Fruit fly (Drosophila melanogaster) whole organism, embryonic: ENCODE data around the gene CG9631.
A peak's percentile ranks its signal among the peaks of the same experiment; 100 is the strongest.

ENCODE experiments used
- Abd-B ChIP-seq: fragments of 200-800 bp; sonication (Bioruptor generic); optimal IDR thresholded peaks from 2 replicates; lab custom pipeline; 2018; ENCODE audit warnings: missing biosample characterization, mild to moderate bottlenecking, missing genetic modification characterization, moderate library complexity
- Adf1 ChIP-seq: fragments of 200-800 bp; sonication (Bioruptor generic); IDR thresholded peaks from 2 replicates; pipeline ENCODE4 v1.3.6; 2022; ENCODE audit warnings: missing biosample characterization, missing genetic modification characterization
- Atf3 ChIP-seq: fragments of 200-800 bp; sonication (Bioruptor generic); optimal IDR thresholded peaks from 3 replicates; lab custom pipeline; 2016; ENCODE audit warnings: missing biosample characterization, missing genetic modification characterization
- B-H2 ChIP-seq: fragments of 200-800 bp; sonication (Bioruptor generic); optimal IDR thresholded peaks from 2 replicates; lab custom pipeline; 2018; ENCODE audit warnings: missing biosample characterization, mild to moderate bottlenecking, missing genetic modification characterization
- Bdp1 ChIP-seq: fragments of 200-800 bp; sonication (Bioruptor generic); optimal IDR thresholded peaks from 3 replicates; lab custom pipeline; 2016; ENCODE audit warnings: missing biosample characterization, missing genetic modification characterization
- CG10274 ChIP-seq: fragments of 200-800 bp; sonication (Bioruptor generic); optimal IDR thresholded peaks from 3 replicates; lab custom pipeline; 2017; ENCODE audit warnings: missing biosample characterization, mild to moderate bottlenecking, missing genetic modification characterization
- CG10431 ChIP-seq: fragments of 200-800 bp; sonication (Bioruptor generic); optimal IDR thresholded peaks from 3 replicates; lab custom pipeline; 2018; ENCODE audit warnings: missing biosample characterization, mild to moderate bottlenecking, missing genetic modification characterization
- CG11696 ChIP-seq: fragments of 200-800 bp; sonication (Bioruptor generic); IDR thresholded peaks from 2 replicates; pipeline ENCODE4 v1.3.6; 2022; ENCODE audit warnings: missing biosample characterization, missing genetic modification characterization
- CG11723 ChIP-seq: fragments of 200-800 bp; sonication (Bioruptor generic); optimal IDR thresholded peaks from 2 replicates; lab custom pipeline; 2017; ENCODE audit warnings: missing biosample characterization, mild to moderate bottlenecking, missing genetic modification characterization
- CG13624 ChIP-seq: fragments of 200-800 bp; sonication (Bioruptor generic); optimal IDR thresholded peaks from 2 replicates; lab custom pipeline; 2016; ENCODE audit warnings: missing biosample characterization, missing genetic modification characterization
- CG15696 ChIP-seq: fragments of 200-800 bp; sonication (Bioruptor generic); optimal IDR thresholded peaks from 2 replicates; lab custom pipeline; 2019; ENCODE audit warnings: missing biosample characterization, mild to moderate bottlenecking, missing genetic modification characterization, moderate library complexity
- CG17385 ChIP-seq: fragments of 200-800 bp; sonication (Bioruptor generic); optimal IDR thresholded peaks from 3 replicates; lab custom pipeline; 2018; ENCODE audit warnings: missing biosample characterization, mild to moderate bottlenecking, missing genetic modification characterization
- CG2712 ChIP-seq: fragments of 200-800 bp; optimal IDR thresholded peaks from 3 replicates; lab custom pipeline; 2019; ENCODE audit warnings: missing biosample characterization, mild to moderate bottlenecking, missing genetic modification characterization, moderate library complexity
- CG30431 ChIP-seq: fragments of 200-800 bp; sonication (Bioruptor generic); optimal IDR thresholded peaks from 2 replicates; lab custom pipeline; 2017; ENCODE audit warnings: missing biosample characterization, missing genetic modification characterization
- CG3065 ChIP-seq: fragments of 200-800 bp; sonication (Bioruptor generic); optimal IDR thresholded peaks from 2 replicates; lab custom pipeline; 2016; ENCODE audit warnings: missing biosample characterization, missing genetic modification characterization
- CG31224 ChIP-seq: fragments of 200-800 bp; sonication (Bioruptor generic); IDR thresholded peaks from 2 replicates; pipeline ENCODE4 v1.3.6; 2022; ENCODE audit warnings: missing biosample characterization, missing genetic modification characterization
- CG3838 ChIP-seq: fragments of 200-800 bp; sonication (Bioruptor generic); optimal IDR thresholded peaks from 3 replicates; lab custom pipeline; 2016; ENCODE audit warnings: missing biosample characterization, missing genetic modification characterization
- CG7839 ChIP-seq: fragments of 200-800 bp; sonication (Bioruptor generic); optimal IDR thresholded peaks from 3 replicates; lab custom pipeline; 2018; ENCODE audit warnings: missing biosample characterization, mild to moderate bottlenecking, missing genetic modification characterization, moderate library complexity
- CG8089 ChIP-seq: fragments of 200-800 bp; sonication (Bioruptor generic); optimal IDR thresholded peaks from 3 replicates; lab custom pipeline; 2016; ENCODE audit warnings: missing biosample characterization, missing genetic modification characterization
- CG9727 ChIP-seq: fragments of 200-800 bp; sonication (Bioruptor generic); optimal IDR thresholded peaks from 3 replicates; lab custom pipeline; 2017; ENCODE audit warnings: missing biosample characterization, mild to moderate bottlenecking, missing genetic modification characterization
- D19B ChIP-seq: fragments of 200-800 bp; sonication (Bioruptor generic); optimal IDR thresholded peaks from 2 replicates; lab custom pipeline; 2017; ENCODE audit warnings: missing biosample characterization, mild to moderate bottlenecking, missing genetic modification characterization
- Dp ChIP-seq: fragments of 200-800 bp; sonication (Bioruptor generic); optimal IDR thresholded peaks from 2 replicates; lab custom pipeline; 2018; ENCODE audit warnings: missing biosample characterization, mild to moderate bottlenecking, missing genetic modification characterization, moderate library complexity
- Ets65A ChIP-seq: fragments of 200-800 bp; sonication (Bioruptor generic); peaks from one replicate; lab custom pipeline; 2016; ENCODE audit warnings: missing biosample characterization, missing genetic modification characterization
- HHEX ChIP-seq: fragments of 200-800 bp; sonication (Bioruptor generic); optimal IDR thresholded peaks from 3 replicates; lab custom pipeline; 2017; ENCODE audit warnings: missing biosample characterization, mild to moderate bottlenecking, missing genetic modification characterization, missing genetic modification reagents
- Med ChIP-seq: fragments of 200-800 bp; sonication (Bioruptor generic); peaks from one replicate; lab custom pipeline; 2016; ENCODE audit warnings: missing biosample characterization, missing genetic modification characterization, mild to moderate bottlenecking, inconsistent platforms, moderate library complexity
- Meics ChIP-seq: fragments of 200-800 bp; sonication (Bioruptor generic); optimal IDR thresholded peaks from 2 replicates; lab custom pipeline; 2017; ENCODE audit warnings: missing biosample characterization, mild to moderate bottlenecking, missing genetic modification characterization
- Scr ChIP-seq: fragments of 200-800 bp; sonication (Bioruptor generic); IDR thresholded peaks from 2 replicates; pipeline ENCODE4 v1.3.6; 2022; ENCODE audit warnings: missing biosample characterization, missing genetic modification characterization; ENCODE audit not compliant: partially characterized antibody
- al ChIP-seq: fragments of 200-800 bp; sonication (Bioruptor generic); IDR thresholded peaks from 2 replicates; pipeline ENCODE4 v1.3.6; 2022; ENCODE audit warnings: missing biosample characterization, missing genetic modification characterization
- bab2 ChIP-seq: fragments of 200-800 bp; sonication (Bioruptor generic); optimal IDR thresholded peaks from 2 replicates; lab custom pipeline; 2016; ENCODE audit warnings: missing biosample characterization, missing genetic modification characterization
- corto ChIP-seq: fragments of 200-800 bp; sonication (Bioruptor generic); optimal IDR thresholded peaks from 2 replicates; lab custom pipeline; 2016; ENCODE audit warnings: missing biosample characterization, mild to moderate bottlenecking, missing genetic modification characterization, moderate library complexity
- ewg ChIP-seq: fragments of 200-800 bp; sonication (Bioruptor generic); optimal IDR thresholded peaks from 3 replicates; lab custom pipeline; 2017; ENCODE audit warnings: mild to moderate bottlenecking, missing biosample characterization, missing genetic modification reagents, missing genetic modification characterization
- gcm ChIP-seq: fragments of 200-800 bp; sonication (Bioruptor generic); optimal IDR thresholded peaks from 2 replicates; lab custom pipeline; 2019; ENCODE audit warnings: missing biosample characterization, mild to moderate bottlenecking, missing genetic modification characterization, moderate library complexity
- gfzf ChIP-seq: fragments of 200-800 bp; sonication (Bioruptor generic); optimal IDR thresholded peaks from 2 replicates; lab custom pipeline; 2016; ENCODE audit warnings: missing biosample characterization, mild to moderate bottlenecking, missing genetic modification characterization, moderate library complexity
- her ChIP-seq: fragments of 200-800 bp; sonication (Bioruptor generic); optimal IDR thresholded peaks from 2 replicates; lab custom pipeline; 2016; ENCODE audit warnings: missing biosample characterization, missing genetic modification characterization
- jing ChIP-seq: fragments of 200-800 bp; sonication (Bioruptor generic); optimal IDR thresholded peaks from 2 replicates; lab custom pipeline; 2018; ENCODE audit warnings: missing biosample characterization, mild to moderate bottlenecking, missing genetic modification characterization
- luna ChIP-seq: fragments of 200-800 bp; sonication (Bioruptor generic); optimal IDR thresholded peaks from 2 replicates; lab custom pipeline; 2016; ENCODE audit warnings: missing biosample characterization, missing genetic modification characterization
- nau ChIP-seq: fragments of 200-800 bp; sonication (Bioruptor generic); optimal IDR thresholded peaks from 3 replicates; lab custom pipeline; 2017; ENCODE audit warnings: missing biosample characterization, mild to moderate bottlenecking, missing genetic modification characterization, missing genetic modification reagents
- nom ChIP-seq: fragments of 200-800 bp; sonication (Bioruptor generic); optimal IDR thresholded peaks from 2 replicates; lab custom pipeline; 2017; ENCODE audit warnings: missing biosample characterization, missing genetic modification characterization, mild to moderate bottlenecking, moderate library complexity, missing genetic modification reagents
- run ChIP-seq: fragments of 200-800 bp; sonication (Bioruptor generic); optimal IDR thresholded peaks from 3 replicates; lab custom pipeline; 2018; ENCODE audit warnings: missing biosample characterization, mild to moderate bottlenecking, missing genetic modification characterization
- seq ChIP-seq: fragments of 200-800 bp; sonication (Bioruptor generic); IDR thresholded peaks from 2 replicates; pipeline ENCODE4 v1.3.6; 2022; ENCODE audit warnings: missing biosample characterization, missing genetic modification characterization
- sr ChIP-seq: fragments of 200-800 bp; sonication (Bioruptor generic); IDR thresholded peaks from 3 replicates; pipeline ENCODE4 v1.3.6; 2022; ENCODE audit warnings: missing biosample characterization, missing genetic modification characterization
- tgo ChIP-seq: fragments of 200-800 bp; sonication (Bioruptor generic); IDR thresholded peaks from 3 replicates; pipeline ENCODE4 v1.3.6; 2022; ENCODE audit warnings: missing biosample characterization, missing genetic modification characterization
- wdn ChIP-seq: fragments of 200-800 bp; sonication (Bioruptor generic); IDR thresholded peaks from 2 replicates; pipeline ENCODE4 v1.3.6; 2022; ENCODE audit warnings: missing biosample characterization, missing genetic modification characterization

CG9631 gene

DNA sequence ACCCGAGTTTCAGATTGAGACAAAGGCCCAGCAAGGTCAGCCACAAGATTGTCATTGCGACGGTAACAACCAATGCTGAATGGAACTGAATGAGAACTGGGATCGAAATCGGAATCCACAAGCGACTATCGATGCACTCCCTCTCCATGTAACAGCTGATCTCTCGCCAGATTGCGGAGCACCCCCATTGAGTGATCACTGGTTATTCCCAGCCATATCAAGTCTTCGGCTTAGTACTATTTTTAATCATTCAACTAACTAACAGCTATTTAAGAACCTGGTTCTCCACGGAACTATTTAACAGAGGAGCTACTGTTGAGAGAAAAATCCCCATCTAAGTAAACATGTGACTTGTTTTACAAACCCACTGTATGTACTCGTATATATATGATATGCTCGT is at the start of gene CG9631:
Gene CG9631, minus strand, starts transcription at position 101 of the 400 bp plus-strand sequence.
- peak; percentile 6 for TF ChIP-seq Ets65A
- no peak for TF ChIP-seq HHEX (GFP tag; lab: Kevin White, UChicago)

DNA sequence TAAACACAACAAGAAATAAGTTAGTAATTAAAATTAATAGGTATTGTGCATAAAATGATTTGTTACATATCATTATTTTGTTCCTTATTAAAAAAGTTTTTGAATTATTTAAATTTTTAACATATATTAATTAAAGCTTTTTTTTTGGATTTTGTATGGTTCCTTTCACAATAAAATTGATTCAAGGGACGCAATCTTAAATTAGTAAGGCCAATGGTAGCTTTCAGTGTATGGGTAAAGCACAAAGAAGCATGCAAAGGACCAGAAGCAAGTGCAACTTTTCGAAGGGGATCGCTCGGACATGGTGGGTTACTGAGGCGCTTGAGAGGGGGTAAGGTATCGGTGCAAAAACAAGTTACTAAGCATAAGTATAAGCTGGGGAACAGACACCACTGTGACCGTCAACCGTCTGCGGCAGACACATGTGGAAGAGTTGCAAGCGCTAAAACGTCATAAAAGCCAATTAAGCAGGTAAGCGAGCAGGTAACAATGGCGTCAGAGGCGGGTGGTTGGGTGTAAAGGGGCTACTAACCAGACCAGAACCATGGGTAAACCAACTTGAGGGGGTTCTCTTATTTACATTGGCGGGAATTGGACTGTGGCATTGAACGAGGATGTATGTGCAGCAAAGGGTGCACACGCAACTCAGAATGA is 49.1 kb upstream of the CG9631 start:
- TF ChIP-seq nom (GFP tag; lab: Kevin White, UChicago), result peak; percentile 43
- no peak for TF ChIP-seq B-H2 (GFP tag; lab: Kevin White, UChicago)
- no peak for TF ChIP-seq al (GFP tag; lab: Robert Waterston, UW)
- TF ChIP-seq tgo (GFP tag; lab: Robert Waterston, UW), result no peak

DNA sequence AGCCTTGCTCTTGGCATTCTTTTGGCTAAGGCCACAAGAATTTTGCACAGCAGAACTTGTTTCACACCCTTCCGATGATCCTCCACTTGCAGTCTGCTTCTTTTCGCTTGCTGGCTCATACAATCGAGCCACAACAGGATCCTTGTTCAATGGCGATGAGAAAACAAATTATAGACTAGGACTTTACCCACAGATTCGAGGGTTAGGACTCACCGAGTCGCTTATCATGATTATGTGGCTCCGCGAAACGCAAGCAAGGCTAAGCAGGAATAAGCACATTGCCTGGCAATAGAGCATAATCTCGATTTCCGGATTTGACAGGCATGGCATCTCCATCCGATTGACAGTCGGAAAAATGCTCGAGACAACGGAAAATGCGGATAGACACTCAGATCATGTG is 35.5 kb upstream of the CG9631 start, which contains the start of the genes CG14839 and CG14841:
Gene CG14839, plus strand, starts transcription at position 301 of the 400 bp plus-strand sequence.
Gene CG14841, minus strand, starts transcription at position 332 of the 400 bp plus-strand sequence.
- TF ChIP-seq Ets65A (peak; percentile 73), CG10274 (no peak)

DNA sequence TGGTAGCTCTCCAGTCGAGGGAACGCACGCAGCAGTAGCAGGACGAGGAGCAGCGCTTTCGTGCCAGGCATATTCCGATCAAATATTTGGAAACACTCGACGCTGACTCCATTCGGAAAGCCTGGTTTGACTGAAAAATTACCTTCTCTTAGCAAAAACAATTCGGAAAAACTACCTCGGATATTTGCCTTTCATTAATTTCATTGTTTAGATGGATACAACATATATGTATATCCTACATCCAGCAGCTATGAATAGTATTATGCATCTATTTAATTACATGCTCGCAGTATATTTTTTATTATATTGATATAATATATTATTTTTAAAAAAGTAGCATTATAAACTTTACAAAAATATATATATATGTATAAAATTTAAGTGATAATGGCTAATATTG is 34.6 kb upstream of the CG9631 start, which contains the start of gene CG14840:
Gene CG14840, minus strand, starts transcription at position 101 of the 400 bp plus-strand sequence.
- TF ChIP-seq CG8089 (GFP tag; lab: Kevin White, UChicago), result no peak
- TF ChIP-seq D19B (GFP tag; lab: Kevin White, UChicago), result no peak
- no peak for TF ChIP-seq CG15696
- no peak for TF ChIP-seq CG11723 (GFP tag; lab: Kevin White, UChicago)
- TF ChIP-seq CG10431 (GFP tag; lab: Kevin White, UChicago), result no peak
- TF ChIP-seq luna (GFP tag; lab: Kevin White, UChicago), result no peak
- no peak for TF ChIP-seq CG3838 (GFP tag; lab: Kevin White, UChicago)
- no peak for TF ChIP-seq wdn (GFP tag; lab: Robert Waterston, UW)

DNA sequence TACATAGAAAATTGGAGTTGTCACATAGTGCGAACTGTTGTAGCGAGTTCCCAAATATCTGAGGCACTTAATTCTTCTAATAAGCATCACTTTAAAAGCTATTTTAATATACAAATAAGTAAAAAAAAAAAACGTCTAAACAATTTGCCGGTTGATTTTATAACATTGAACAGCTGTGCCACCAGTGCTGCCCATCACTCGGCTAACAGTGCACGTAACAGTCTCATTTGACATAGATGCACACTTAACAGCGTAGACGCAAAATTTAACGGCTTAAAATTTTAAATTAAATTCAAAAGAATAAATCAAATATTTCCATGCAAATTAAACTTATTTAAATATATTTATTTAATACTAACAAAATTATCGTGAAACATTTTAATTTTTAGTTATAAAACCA is 33.3 kb upstream of the CG9631 start, which contains the start of gene MetRS-m:
Gene MetRS-m, minus strand, starts transcription at position 171 of the 400 bp plus-strand sequence.
- TF ChIP-seq gfzf (GFP tag; lab: Kevin White, UChicago) (no peak), CG3065 (GFP tag; lab: Kevin White, UChicago) (no peak), CG7839 (tag; lab: Kevin White, UChicago) (no peak), CG9727 (GFP tag; lab: Kevin White, UChicago) (no peak), nau (GFP tag; lab: Kevin White, UChicago) (no peak), ewg (no peak), CG2712 (no peak), sr (GFP tag; lab: Robert Waterston, UW) (no peak), run (tag; lab: Kevin White, UChicago) (no peak), Meics (GFP tag; lab: Kevin White, UChicago) (no peak), CG3838 (GFP tag; lab: Kevin White, UChicago) (no peak), bab2 (GFP tag; lab: Kevin White, UChicago) (no peak), Atf3 (GFP tag; lab: Kevin White, UChicago) (no peak), CG30431 (GFP tag; lab: Kevin White, UChicago) (no peak), corto (GFP tag; lab: Kevin White, UChicago) (no peak), gcm (GFP tag; lab: Kevin White, UChicago) (no peak), CG17385 (GFP tag; lab: Kevin White, UChicago) (no peak), seq (GFP tag; lab: Robert Waterston, UW) (no peak), CG13624 (GFP tag; lab: Kevin White, UChicago) (no peak), Adf1 (GFP tag; lab: Robert Waterston, UW) (no peak), Scr (no peak), Abd-B (GFP tag; lab: Kevin White, UChicago) (no peak), CG11696 (GFP tag; lab: Robert Waterston, UW) (no peak), Dp (GFP tag; lab: Kevin White, UChicago) (peak; percentile 54), Med (GFP tag; lab: Kevin White, UChicago) (no peak), her (no peak), CG31224 (GFP tag; lab: Robert Waterston, UW) (no peak), jing (no peak), Bdp1 (GFP tag; lab: Kevin White, UChicago) (no peak)
